Worm (Caenorhabditis elegans): ENCODE data around the gene pgph-3.

The pgph-3 gene

DNA sequence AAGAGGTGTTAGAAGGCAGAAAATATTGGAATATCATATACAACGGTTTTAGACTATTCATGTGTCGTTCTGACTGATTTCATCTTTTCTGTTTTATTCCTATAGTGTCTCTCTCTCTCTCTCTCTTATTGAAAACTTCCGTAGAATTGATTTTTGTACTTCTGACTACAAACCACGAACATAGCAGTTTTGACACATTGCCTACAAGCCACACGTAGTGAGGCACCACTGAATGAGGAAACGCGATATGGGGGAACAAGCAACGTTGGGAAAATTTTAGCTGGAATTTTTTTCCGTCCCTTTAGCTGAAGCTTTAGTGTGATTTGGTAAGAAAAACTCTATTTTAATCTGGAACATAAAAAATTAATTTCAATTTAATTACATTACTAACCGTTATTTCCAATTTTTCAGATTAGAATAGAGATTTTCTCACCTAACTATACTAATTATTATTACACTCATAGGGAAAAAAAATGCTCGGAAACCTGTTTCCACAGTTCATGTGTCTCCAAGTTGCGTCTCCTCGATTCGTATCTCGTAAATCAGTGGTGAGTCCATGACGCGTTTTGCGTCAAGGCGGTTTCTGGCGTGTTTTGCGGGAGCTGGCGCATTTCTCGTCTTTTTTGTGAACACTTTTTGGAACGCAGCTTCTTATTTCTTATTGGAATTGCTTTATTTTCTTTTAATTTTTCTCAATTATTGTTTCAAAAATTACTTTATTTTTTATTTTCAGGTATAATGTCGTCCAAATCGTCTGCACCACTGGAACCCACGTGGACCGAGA is 27.0 kb upstream of the pgph-3 start, which contains the start of the genes nhr-142 and F44E7.9:
TSS of gene nhr-142 (minus strand) at position 57 of the 784 bp plus-strand sequence.
TSS of gene F44E7.9 (plus strand) at position 734 of the 784 bp plus-strand sequence.
- peak; percentile 4 for TF ChIP-seq fkh-10 (GFP tag; optimal IDR thresholded peaks at IDR 0.05)
- TF ChIP-seq F44E2.7 (GFP tag; IDR thresholded peaks at IDR 0.05): no peak
- TF ChIP-seq ceh-62 (tag; optimal IDR thresholded peaks at IDR 0.05): no peak
- no peak for TF ChIP-seq Y75B8A.6 (GFP tag; IDR thresholded peaks at IDR 0.05)
- TF ChIP-seq dmd-6 (GFP tag; IDR thresholded peaks at IDR 0.05): peak; percentile 77
- no peak for TF ChIP-seq lim-7 (GFP tag; IDR thresholded peaks at IDR 0.05)
- peak; percentile 2 for TF ChIP-seq lir-3 (tag; optimal IDR thresholded peaks at IDR 0.05)
- peak; percentile 91 for TF ChIP-seq nhr-6 (tag; optimal IDR thresholded peaks at IDR 0.05)
- peak; percentile 59 for TF ChIP-seq hlh-30 (tag; optimal IDR thresholded peaks at IDR 0.05; ENCODE audit: insufficient read depth)
- peak; percentile 78 for TF ChIP-seq ceh-20 (GFP tag; IDR thresholded peaks at IDR 0.05)
- peak; percentile 80 for TF ChIP-seq hlh-11 (tag; optimal IDR thresholded peaks at IDR 0.05)
- TF ChIP-seq madf-5 (GFP tag; IDR thresholded peaks at IDR 0.05): no peak
- TF ChIP-seq zfp-2 (tag; optimal IDR thresholded peaks at IDR 0.05): peak; percentile 27
- TF ChIP-seq duxl-1 (tag; optimal IDR thresholded peaks at IDR 0.05; ENCODE audit: poor library complexity): peak; percentile 37
- no peak for TF ChIP-seq unc-39 (tag; optimal IDR thresholded peaks at IDR 0.05)
- no peak for TF ChIP-seq nhr-25 (tag; optimal IDR thresholded peaks at IDR 0.05; ENCODE audit: borderline replicate concordance, insufficient read depth)
- TF ChIP-seq nhr-77 (tag; optimal IDR thresholded peaks at IDR 0.05): peak; percentile 84
- TF ChIP-seq lin-29 (GFP tag; IDR thresholded peaks at IDR 0.05): 0 out of 2 replicates have a peak, but pooled peaks have one; percentile 52
- no peak for TF ChIP-seq F49E8.2 (tag; optimal IDR thresholded peaks at IDR 0.05; ENCODE audit: borderline replicate concordance)
- TF ChIP-seq ceh-44 (GFP tag; IDR thresholded peaks at IDR 0.05): peak; percentile 48; the same call in 1 of the 2 replicates
- no peak for TF ChIP-seq F10B5.3 (tag; optimal IDR thresholded peaks at IDR 0.05)
- peak; percentile 14 for TF ChIP-seq zip-2 (tag; optimal IDR thresholded peaks at IDR 0.05)
- TF ChIP-seq unc-130 (GFP tag; optimal IDR thresholded peaks at IDR 0.05): peak; percentile 75
- peak; percentile 95 for TF ChIP-seq mep-1 (tag; optimal IDR thresholded peaks at IDR 0.05)
- no peak for TF ChIP-seq daf-19 (GFP tag; conservative IDR thresholded peaks at IDR 0.05)
- TF ChIP-seq lin-15B (tag; optimal IDR thresholded peaks at IDR 0.05): no peak
- TF ChIP-seq mdt-29 (GFP tag; IDR thresholded peaks at IDR 0.05): no peak
- no peak for TF ChIP-seq nhr-10 (tag; optimal IDR thresholded peaks at IDR 0.05)
- no peak for TF ChIP-seq nhr-76 (tag; optimal IDR thresholded peaks at IDR 0.05)
- no peak for TF ChIP-seq nhr-41 (GFP tag; IDR thresholded peaks at IDR 0.05)
- peak; percentile 4 to 87 for TF ChIP-seq hif-1 (tag; optimal IDR thresholded peaks at IDR 0.05)
- no peak for TF ChIP-seq unc-62 (GFP tag; optimal IDR thresholded peaks at IDR 0.05 in 1 of 2)
- no peak for TF ChIP-seq unc-62 (tag; optimal IDR thresholded peaks at IDR 0.05)
- TF ChIP-seq spr-3 (GFP tag; optimal IDR thresholded peaks at IDR 0.05): peak; percentile 70
- TF ChIP-seq lin-1 (GFP tag; IDR thresholded peaks at IDR 0.05): 0 out of 2 replicates have a peak, but pooled peaks have one; percentile 41
- peak; percentile 76 for TF ChIP-seq arid-1 (GFP tag; conservative IDR thresholded peaks at IDR 0.05)
- no peak for TF ChIP-seq zip-11 (GFP tag; IDR thresholded peaks at IDR 0.05)
- no peak for TF ChIP-seq php-3 (GFP tag; IDR thresholded peaks at IDR 0.05)
- TF ChIP-seq daf-12 (tag; optimal IDR thresholded peaks at IDR 0.05): no peak
- peak; percentile 82 for TF ChIP-seq hmg-1.1 (GFP tag; IDR thresholded peaks at IDR 0.05)
- TF ChIP-seq daf-8 (GFP tag; IDR thresholded peaks at IDR 0.05): no peak
- no peak for TF ChIP-seq skn-1 (tag; optimal IDR thresholded peaks at IDR 0.05)
- TF ChIP-seq snpc-1.2 (GFP tag; IDR thresholded peaks at IDR 0.05): peak; percentile 66
- TF ChIP-seq lin-13 (GFP tag; optimal IDR thresholded peaks at IDR 0.05): peak; percentile 80
- no peak for TF ChIP-seq ces-1 (GFP tag; optimal IDR thresholded peaks at IDR 0.05)
- TF ChIP-seq mxl-3 (GFP tag; optimal IDR thresholded peaks at IDR 0.05): no peak
- no peak for TF ChIP-seq snpc-4 (tag; optimal IDR thresholded peaks at IDR 0.05)
- TF ChIP-seq F26F4.8 (GFP tag; conservative IDR thresholded peaks at IDR 0.05): no peak
- TF ChIP-seq madf-9 (GFP tag; conservative IDR thresholded peaks at IDR 0.05): peak; percentile 66
- no peak for TF ChIP-seq ceh-32 (tag; optimal IDR thresholded peaks at IDR 0.05; ENCODE audit: poor library complexity)
